Worm (Caenorhabditis elegans) whole organism, young adult: ENCODE measurements around the gene lido-7.
A peak's percentile ranks its signal among the peaks of the same experiment; 100 is the strongest.

Experiments used
- B0035.1 ChIP-seq: sonication (generic microtip); optimal IDR thresholded peaks from 2 replicates; lab custom pipeline; 2016; ENCODE audit warnings: missing genetic modification characterization, mild to moderate bottlenecking, missing compliant biosample characterization, missing genotype, missing genetic modification reagents
- F33H1.4 ChIP-seq: fragments of 200-800 bp; sonication (Bioruptor generic); IDR thresholded peaks from 2 replicates; pipeline ENCODE4 v1.3.6; 2022; ENCODE audit warnings: missing genetic modification reagents, missing genetic modification characterization, missing compliant biosample characterization
- F57A8.1 ChIP-seq: fragments of 200-800 bp; sonication (Bioruptor generic); optimal IDR thresholded peaks from 2 replicates; lab custom pipeline; 2018; ENCODE audit warnings: mild to moderate bottlenecking, missing genetic modification characterization, moderate library complexity, missing compliant biosample characterization
- Y67H2A.10 ChIP-seq: fragments of 200-800 bp; sonication (Bioruptor generic); conservative IDR thresholded peaks from 2 replicates; pipeline ENCODE4 v1.3.6; 2022; ENCODE audit warnings: missing genetic modification reagents, missing genetic modification characterization, missing compliant biosample characterization
- Y95B8A.8 ChIP-seq: fragments of 200-800 bp; sonication (Bioruptor generic); IDR thresholded peaks from 2 replicates; pipeline ENCODE4 v1.3.6; 2022; ENCODE audit warnings: missing genetic modification reagents, missing genetic modification characterization, missing compliant biosample characterization
- aptf-3 ChIP-seq: fragments of 200-800 bp; sonication (Bioruptor generic); IDR thresholded peaks from 2 replicates; pipeline ENCODE4 v1.3.6; 2022; ENCODE audit warnings: missing genetic modification characterization, missing compliant biosample characterization
- athp-1 ChIP-seq: sonication (generic microtip); optimal IDR thresholded peaks from 2 replicates; lab custom pipeline; 2017; ENCODE audit warnings: mild to moderate bottlenecking, missing genetic modification characterization, missing compliant biosample characterization
- attf-5 ChIP-seq: fragments of 200-800 bp; sonication (Bioruptor generic); optimal IDR thresholded peaks from 2 replicates; lab custom pipeline; 2018; ENCODE audit warnings: mild to moderate bottlenecking, missing genetic modification characterization, missing compliant biosample characterization
- attf-6 ChIP-seq: fragments of 200-800 bp; sonication (Bioruptor generic); IDR thresholded peaks from 2 replicates; pipeline ENCODE4 v1.3.6; 2022; ENCODE audit warnings: missing genetic modification reagents, missing genetic modification characterization, missing compliant biosample characterization
- cebp-1 ChIP-seq, 2 experiments: fragments of 200-800 bp in 1 of 2; sonication (Bioruptor generic) in 1 of 2; sonication (generic microtip) in 1 of 2; IDR thresholded peaks in 1 of 2; optimal IDR thresholded peaks in 1 of 2; 2 replicates each; pipeline versions ENCODE4 v1.3.6 to Lab custom; 2017 to 2022; ENCODE audit warnings: missing compliant biosample characterization in 2 of 2, missing genetic modification characterization in 2 of 2, mild to moderate bottlenecking in 1 of 2, missing genetic modification reagents in 1 of 2, moderate library complexity in 1 of 2
- ceh-100 ChIP-seq: fragments of 200-800 bp; sonication (Bioruptor generic); IDR thresholded peaks from 2 replicates; pipeline ENCODE4 v1.3.6; 2022; ENCODE audit warnings: missing genetic modification reagents, missing genetic modification characterization, missing compliant biosample characterization
- ceh-58 ChIP-seq: fragments of 200-800 bp; sonication (Bioruptor generic); IDR thresholded peaks from 2 replicates; pipeline ENCODE4 v1.3.6; 2022; ENCODE audit warnings: missing genetic modification characterization, missing compliant biosample characterization
- dpl-1 ChIP-seq: fragments of 150-350 bp; optimal IDR thresholded peaks from 2 replicates; lab custom pipeline; 2014; ENCODE audit warnings: missing biosample characterization, missing genetic modification reagents, missing genetic modification characterization
- ets-4 ChIP-seq: fragments of 200-800 bp; sonication (Bioruptor generic); optimal IDR thresholded peaks from 2 replicates; lab custom pipeline; 2018; ENCODE audit warnings: mild to moderate bottlenecking, missing genetic modification characterization, missing compliant biosample characterization
- hmg-1.2 ChIP-seq: fragments of 200-800 bp; sonication (Bioruptor generic); IDR thresholded peaks from 2 replicates; pipeline ENCODE4 v1.3.6; 2022; ENCODE audit warnings: missing genetic modification reagents, missing genetic modification characterization, missing compliant biosample characterization
- hmg-20 ChIP-seq: fragments of 200-800 bp; sonication (Bioruptor generic); IDR thresholded peaks from 2 replicates; pipeline ENCODE4 v1.3.6; 2022; ENCODE audit warnings: missing genetic modification reagents, missing genetic modification characterization, missing compliant biosample characterization
- lin-40 ChIP-seq: sonication (generic microtip); optimal IDR thresholded peaks from 2 replicates; lab custom pipeline; 2016; ENCODE audit warnings: missing genetic modification characterization, mild to moderate bottlenecking, missing compliant biosample characterization, missing genotype, missing genetic modification reagents
- lir-1 ChIP-seq: fragments of 200-800 bp; sonication (Bioruptor generic); conservative IDR thresholded peaks from 2 replicates; pipeline ENCODE4 v1.3.6; 2022; ENCODE audit warnings: missing genetic modification reagents, missing genetic modification characterization, missing compliant biosample characterization
- lsl-1 ChIP-seq: fragments of 200-800 bp; sonication (Bioruptor generic); optimal IDR thresholded peaks from 2 replicates; lab custom pipeline; 2018; ENCODE audit warnings: mild to moderate bottlenecking, missing genetic modification characterization, moderate library complexity, missing compliant biosample characterization
- mes-4 ChIP-seq: sonication (generic microtip); optimal IDR thresholded peaks from 2 replicates; lab custom pipeline; 2016; ENCODE audit warnings: missing genotype, missing genetic modification characterization, missing compliant biosample characterization
- nfya-1 ChIP-seq: sonication (generic microtip); optimal IDR thresholded peaks from 2 replicates; lab custom pipeline; 2017; ENCODE audit warnings: antibody characterized with exemption, missing compliant biosample characterization, missing genetic modification characterization, borderline replicate concordance; ENCODE audit not compliant: insufficient read depth
- nfyb-1 ChIP-seq: fragments of 200-800 bp; sonication (Bioruptor generic); IDR thresholded peaks from 2 replicates; pipeline ENCODE4 v1.3.6; 2022; ENCODE audit warnings: missing genetic modification reagents, missing genetic modification characterization, missing compliant biosample characterization
- nhr-179 ChIP-seq: sonication (generic microtip); optimal IDR thresholded peaks from 2 replicates; lab custom pipeline; 2016; ENCODE audit warnings: mild to moderate bottlenecking, missing genetic modification characterization, missing compliant biosample characterization
- nhr-90 ChIP-seq: sonication (generic microtip); optimal IDR thresholded peaks from 2 replicates; lab custom pipeline; 2016; ENCODE audit warnings: missing genotype, mild to moderate bottlenecking, missing genetic modification characterization, missing compliant biosample characterization
- rpc-1 ChIP-seq, 2 experiments: fragments of 150-350 bp in 1 of 2; sonication (generic microtip) in 1 of 2; optimal IDR thresholded peaks; 2 replicates each; lab custom pipeline; 2014 to 2018; ENCODE audit warnings: missing biosample characterization in 1 of 2, missing genetic modification characterization in 1 of 2, missing genetic modification reagents in 1 of 2, missing genotype in 1 of 2
- snpc-1.1 ChIP-seq: sonication (generic microtip); optimal IDR thresholded peaks from 2 replicates; lab custom pipeline; 2017; ENCODE audit warnings: missing genetic modification characterization, mild to moderate bottlenecking, missing compliant biosample characterization, antibody characterized with exemption, moderate library complexity, missing genotype, missing genetic modification reagents; ENCODE audit not compliant: insufficient read depth
- snpc-4 ChIP-seq, 5 experiments: fragments of 150-350 bp in 1 of 5; sonication (generic microtip) in 4 of 5; optimal IDR thresholded peaks; 2 replicates each; lab custom pipeline; 2014 to 2018; ENCODE audit warnings: missing genetic modification characterization in 5 of 5, missing biosample characterization in 3 of 5, antibody characterized with exemption in 2 of 5, mild to moderate bottlenecking in 2 of 5, missing compliant biosample characterization in 2 of 5, missing genotype in 2 of 5, moderate library complexity in 2 of 5, missing genetic modification reagents in 1 of 5
- somi-1 ChIP-seq: fragments of 200-800 bp; sonication (Bioruptor generic); optimal IDR thresholded peaks from 2 replicates; lab custom pipeline; 2018; ENCODE audit warnings: mild to moderate bottlenecking, missing genetic modification characterization, missing compliant biosample characterization
- tbp1 ChIP-seq: fragments of 200-800 bp; sonication (Bioruptor generic); optimal IDR thresholded peaks from 2 replicates; lab custom pipeline; 2018; ENCODE audit warnings: mild to moderate bottlenecking, missing genetic modification characterization, missing compliant biosample characterization
- zfh-2 ChIP-seq: fragments of 200-800 bp; sonication (Bioruptor generic); conservative IDR thresholded peaks from 2 replicates; pipeline ENCODE4 v1.3.6; 2022; ENCODE audit warnings: missing genetic modification reagents, missing genetic modification characterization, missing compliant biosample characterization
- zim-3 ChIP-seq: sonication (generic microtip); optimal IDR thresholded peaks from 2 replicates; lab custom pipeline; 2017; ENCODE audit warnings: mild to moderate bottlenecking, missing genetic modification characterization, moderate library complexity, missing compliant biosample characterization

lido-7 gene

ce11 chrII:3020899-3021298 is 32.8 kb downstream of the lido-7 start:
- TF ChIP-seq aptf-3 (GFP tag; lab: Robert Waterston, UW), result no peak
- no peak for TF ChIP-seq attf-6 (GFP tag; lab: Robert Waterston, UW)
- TF ChIP-seq Y95B8A.8 (GFP tag; lab: Robert Waterston, UW), result no peak
- TF ChIP-seq hmg-20, result no peak
- TF ChIP-seq B0035.1 (tag; lab: Kevin White, UChicago), result no peak
- no peak for TF ChIP-seq Y67H2A.10 (GFP tag; lab: Robert Waterston, UW)
- no peak for TF ChIP-seq attf-5
- TF ChIP-seq mes-4 (tag; lab: Kevin White, UChicago), result no peak
- TF ChIP-seq zfh-2, result no peak
- TF ChIP-seq nfyb-1 (GFP tag; lab: Robert Waterston, UW), result no peak
- no peak for TF ChIP-seq ceh-100 (GFP tag; lab: Robert Waterston, UW)
- no peak for TF ChIP-seq athp-1
- TF ChIP-seq F33H1.4 (GFP tag; lab: Robert Waterston, UW), result no peak

ce11 chrII:3023381-3023935 is 35.4 kb downstream of the lido-7 start, which contains the start of gene clec-2:
TSS of gene clec-2 (minus strand) at chrII:3023431.
- TF ChIP-seq ceh-58 (GFP tag; lab: Robert Waterston, UW), result no peak
- no peak for TF ChIP-seq snpc-4 (GFP tag; optimal IDR thresholded peaks at IDR 0.05; lab: Kevin White, UChicago)
- peak in 2 of 4 experiments; percentile 69 to 76 for TF ChIP-seq snpc-4 (tag; optimal IDR thresholded peaks at IDR 0.05; lab: Kevin White, UChicago)
- TF ChIP-seq snpc-1.1 (tag; lab: Kevin White, UChicago), result peak; percentile 10
- peak; percentile 39 for TF ChIP-seq hmg-1.2 (GFP tag; lab: Robert Waterston, UW)
- TF ChIP-seq, all 124 proteins: peak for 3

- TF ChIP-seq nfyb-1 (GFP tag; lab: Robert Waterston, UW), result no peak
- no peak for TF ChIP-seq nhr-179 (tag; lab: Kevin White, UChicago)
These were observed 36.6 kb downstream of the lido-7 start for ce11 chrII:3024655-3025054.

ce11 chrII:3028264-3028663 is 40.2 kb downstream of the lido-7 start:
- no peak for TF ChIP-seq lsl-1
- no peak for TF ChIP-seq nfya-1
- no peak for TF ChIP-seq dpl-1 (GFP tag; lab: Kevin White, UChicago)
- no peak for TF ChIP-seq aptf-3 (GFP tag; lab: Robert Waterston, UW)
- TF ChIP-seq F57A8.1, result no peak
- TF ChIP-seq somi-1 (GFP tag; lab: Kevin White, UChicago), result no peak
- TF ChIP-seq rpc-1 (optimal IDR thresholded peaks at IDR 0.05; lab: Kevin White, UChicago), result no peak
- TF ChIP-seq rpc-1 (tag; optimal IDR thresholded peaks at IDR 0.05; lab: Kevin White, UChicago), result no peak
- no peak for TF ChIP-seq athp-1
- no peak for TF ChIP-seq ets-4 (GFP tag; lab: Kevin White, UChicago)
- no peak for TF ChIP-seq cebp-1 (GFP tag; IDR thresholded peaks at IDR 0.05; lab: Robert Waterston, UW)
- TF ChIP-seq cebp-1 (tag; optimal IDR thresholded peaks at IDR 0.05; lab: Kevin White, UChicago), result no peak
- no peak for TF ChIP-seq tbp1
- no peak for TF ChIP-seq zim-3 (tag; lab: Kevin White, UChicago)
- no peak for TF ChIP-seq lin-40 (tag; lab: Kevin White, UChicago)
- TF ChIP-seq, all 124 proteins: peak for 0

ce11 chrII:3030416-3030815 is 42.3 kb downstream of the lido-7 start:
- TF ChIP-seq tbp1 (no peak), nhr-90 (tag; lab: Kevin White, UChicago) (no peak), lir-1 (no peak)
